Worm (Caenorhabditis elegans) whole organism, dauer: ENCODE results near the gene oac-42.
"Not testable (repeated sequence)": the region's sequence is repeated elsewhere in the genome, so short reads cannot be mapped to it uniquely, and the experiment has no call there.

Source experiments
- unc-62 ChIP-seq: sonication (generic microtip); optimal IDR thresholded peaks from 2 replicates; lab custom pipeline; 2017; ENCODE audit warnings: missing biosample characterization, missing genetic modification reagents, missing genetic modification characterization

oac-42 gene

DNA sequence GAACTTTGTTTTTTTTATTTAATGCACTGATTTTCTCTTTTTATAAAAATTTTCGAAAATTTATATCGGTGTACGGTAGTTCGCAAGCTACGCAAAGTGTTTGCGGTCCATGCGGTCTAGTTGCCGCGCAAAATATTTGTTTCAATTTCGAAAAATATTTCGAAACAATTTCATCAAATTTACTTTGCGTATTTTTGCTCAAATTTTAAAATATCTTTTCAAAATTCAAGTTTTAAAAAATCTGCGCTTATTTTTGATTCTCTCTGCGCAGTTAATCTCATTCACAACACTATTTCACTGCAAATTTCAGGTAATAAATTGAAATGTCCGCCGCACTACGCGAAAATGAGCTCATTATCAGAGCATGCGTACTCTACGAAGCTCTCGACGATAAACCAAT lies 17.2 kb downstream of the oac-42 start, which contains the start of gene fbxa-197:
Gene fbxa-197 (plus strand): TSS at position 301 of the 400 bp plus-strand sequence.
- TF ChIP-seq unc-62 (GFP tag; lab: Kevin White, UChicago), result no peak

DNA sequence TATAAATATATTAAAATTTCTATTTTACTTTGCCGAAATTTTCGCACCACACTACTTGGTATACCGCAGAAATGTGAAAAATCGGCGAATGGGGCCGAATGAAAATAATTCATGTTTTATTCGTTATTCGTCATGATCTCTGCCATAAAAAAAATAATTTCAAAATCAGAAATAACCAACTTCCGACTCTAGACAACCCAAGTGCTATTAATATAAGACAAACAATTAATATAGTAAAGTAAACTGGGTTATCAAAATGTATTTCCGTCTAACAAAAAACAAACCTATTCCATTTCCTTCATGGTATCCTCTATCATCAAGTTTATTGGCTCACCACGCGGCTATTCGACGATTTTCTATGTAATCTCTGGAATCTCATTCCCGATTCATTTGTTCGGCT lies 18.8 kb downstream of the oac-42 start, which contains the start of gene srh-293:
Gene srh-293 (plus strand): TSS at position 301 of the 400 bp plus-strand sequence.
- TF ChIP-seq unc-62 (GFP tag; lab: Kevin White, UChicago), result no peak

DNA sequence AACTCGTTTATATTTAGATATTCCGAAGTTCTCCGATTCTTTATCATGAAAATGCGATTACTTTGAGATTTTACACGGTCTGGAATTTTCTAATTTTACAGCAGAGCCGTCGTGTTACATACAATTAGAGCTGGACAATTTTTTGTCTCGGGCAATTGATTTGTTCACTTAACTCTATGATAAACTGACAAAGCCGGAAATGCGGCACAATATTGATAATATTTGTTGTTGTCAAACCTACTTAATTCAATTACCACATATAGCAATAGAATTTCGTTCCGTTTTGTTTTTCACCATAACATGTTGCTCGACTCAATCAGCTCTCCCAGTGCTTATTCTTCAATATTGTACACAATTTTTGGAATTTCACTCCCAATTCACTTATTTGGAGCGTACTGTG lies 21.6 kb downstream of the oac-42 start, which contains the start of gene srh-299:
Gene srh-299 (plus strand): TSS at position 301 of the 400 bp plus-strand sequence.
- TF ChIP-seq unc-62 (GFP tag; lab: Kevin White, UChicago), result no peak

DNA sequence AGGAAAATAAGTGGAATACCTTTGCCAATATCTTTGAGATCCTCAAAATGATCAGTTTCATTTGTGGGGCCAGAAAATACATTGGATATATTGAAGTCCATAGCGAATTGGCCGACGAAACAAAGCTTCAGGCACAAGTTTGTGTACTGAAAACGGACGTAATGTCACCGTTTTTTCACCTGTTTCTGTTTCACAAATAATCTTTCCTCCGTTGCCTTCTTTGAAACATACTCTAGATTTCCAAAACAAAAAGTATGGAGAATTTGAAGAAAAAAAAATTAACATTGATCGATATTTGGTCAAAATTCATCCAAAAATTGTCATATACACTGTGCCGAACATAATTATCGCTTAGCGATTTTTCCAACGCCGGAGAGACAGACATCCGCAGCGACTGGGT lies 22.0 kb downstream of the oac-42 start, which contains the start of gene srz-12:
Gene srz-12 (minus strand): TSS at position 101 of the 400 bp plus-strand sequence.
- no peak for TF ChIP-seq unc-62 (GFP tag; lab: Kevin White, UChicago)

DNA sequence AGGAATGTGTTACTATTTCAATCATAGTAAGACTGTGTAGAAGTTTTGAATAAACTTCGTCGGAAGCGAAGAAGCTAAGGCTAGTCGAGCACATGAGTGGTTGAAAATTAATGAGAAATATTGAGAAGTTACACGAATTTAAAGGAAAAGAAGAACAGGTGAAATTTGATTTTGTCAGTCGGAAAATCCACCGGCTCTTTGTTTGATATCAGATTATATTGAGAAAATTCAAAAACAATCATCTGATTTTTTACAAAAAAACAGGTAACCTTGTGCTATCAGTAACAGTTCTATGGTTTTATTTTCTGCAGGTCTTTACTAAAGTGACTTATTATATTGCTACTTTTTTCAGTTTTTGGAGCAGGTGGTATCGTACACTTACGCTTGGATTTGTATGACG lies 26.3 kb downstream of the oac-42 start, which contains the start of gene srh-148:
Gene srh-148 (minus strand): TSS at position 101 of the 400 bp plus-strand sequence.
- no peak for TF ChIP-seq unc-62 (GFP tag; lab: Kevin White, UChicago)

DNA sequence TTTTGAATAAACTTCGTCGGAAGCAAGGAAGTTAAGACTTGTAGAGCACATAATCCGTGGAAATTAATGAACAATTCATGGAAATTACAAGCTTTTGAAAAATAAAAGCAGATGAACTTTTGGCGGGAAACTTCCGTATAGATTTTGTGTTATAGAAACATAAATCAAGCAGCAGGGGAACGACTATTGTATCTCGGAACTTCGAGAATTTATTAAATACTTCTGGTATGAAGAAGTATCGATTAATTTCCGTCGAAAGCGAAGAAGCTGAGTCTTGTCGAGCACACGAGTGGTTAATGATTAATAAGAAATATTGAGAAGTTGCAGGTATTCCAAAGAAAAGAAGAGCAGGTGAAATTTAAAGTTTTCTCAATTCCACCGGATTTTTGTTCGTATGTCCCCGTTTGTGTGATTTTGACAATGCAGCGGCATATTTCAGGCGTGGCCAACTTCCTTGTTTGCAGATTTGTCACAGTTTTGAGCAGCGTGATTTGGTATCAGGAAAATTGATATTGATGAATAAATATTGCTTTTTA lies 34.3 kb downstream of the oac-42 start, which contains the start of gene srh-147:
Gene srh-147 (minus strand): TSS at position 51 of the 536 bp plus-strand sequence.
- TF ChIP-seq unc-62 (GFP tag; lab: Kevin White, UChicago), result not testable (repeated sequence)

DNA sequence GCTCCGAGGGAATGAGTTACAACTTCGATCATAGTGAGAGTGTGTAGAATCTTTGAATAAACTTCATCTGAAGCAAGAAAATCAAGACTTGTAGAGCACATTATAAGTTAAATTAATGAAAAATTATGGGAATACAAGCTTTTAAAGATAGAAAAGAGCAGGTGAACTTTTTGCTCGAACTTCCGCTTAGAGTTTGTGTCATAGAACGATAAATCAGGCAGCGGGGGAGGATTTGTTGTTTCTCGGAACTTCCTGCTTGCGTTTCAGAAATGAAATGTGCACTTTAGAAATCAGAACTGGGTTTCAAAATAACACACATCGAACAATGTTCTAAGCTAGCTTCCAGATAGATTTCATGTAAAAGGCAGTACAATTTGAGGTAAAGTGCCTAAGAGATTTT lies 43.5 kb downstream of the oac-42 start, which contains the start of gene srh-149:
Gene srh-149 (minus strand): TSS at position 101 of the 400 bp plus-strand sequence.
- no peak for TF ChIP-seq unc-62 (GFP tag; lab: Kevin White, UChicago)

DNA sequence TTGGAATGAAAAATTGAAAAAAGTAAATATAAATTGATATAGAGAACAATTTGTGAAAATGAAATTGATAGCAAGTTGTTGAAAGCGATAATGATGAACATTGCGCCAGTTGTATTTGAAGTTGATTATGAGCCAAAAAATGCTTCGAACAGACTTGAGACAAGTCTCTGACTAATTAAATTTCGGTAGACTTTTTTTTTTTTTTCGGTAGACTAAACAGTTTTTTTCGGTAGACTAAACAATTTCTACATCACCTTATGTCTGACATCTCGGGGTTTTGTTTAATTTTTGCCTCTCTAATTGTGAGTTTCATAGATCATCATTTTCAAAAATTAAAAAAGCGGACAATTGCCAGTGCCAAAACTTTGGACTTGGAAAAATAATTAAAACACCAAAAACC lies 51.0 kb downstream of the oac-42 start, which contains the start of gene srbc-54:
Gene srbc-54 (minus strand): TSS at position 101 of the 400 bp plus-strand sequence.
- no peak for TF ChIP-seq unc-62 (GFP tag; lab: Kevin White, UChicago)
